Worm (Caenorhabditis elegans) whole organism, L4 larva: ENCODE results near the gene nhr-157.

Source experiments
- F10B5.3 ChIP-seq: sonication (generic microtip); optimal IDR thresholded peaks from 2 replicates; lab custom pipeline; 2016; ENCODE audit warnings: mild to moderate bottlenecking, missing genetic modification characterization, missing compliant biosample characterization
- F49E8.2 ChIP-seq: sonication (generic microtip); optimal IDR thresholded peaks from 2 replicates; lab custom pipeline; 2016; ENCODE audit warnings: missing compliant biosample characterization, mild to moderate bottlenecking, missing genetic modification characterization, borderline replicate concordance
- T20F7.1 ChIP-seq: fragments of 200-800 bp; sonication (Bioruptor generic); optimal IDR thresholded peaks from 2 replicates; lab custom pipeline; 2018; ENCODE audit warnings: mild to moderate bottlenecking, missing genetic modification characterization, missing compliant biosample characterization
- Y48G9A.11 ChIP-seq: fragments of 200-800 bp; sonication (Bioruptor generic); IDR thresholded peaks from 2 replicates; pipeline ENCODE4 v1.3.6; 2022; ENCODE audit warnings: missing genetic modification reagents, missing genetic modification characterization, missing compliant biosample characterization
- Y75B8A.6 ChIP-seq: fragments of 200-800 bp; sonication (Bioruptor generic); IDR thresholded peaks from 2 replicates; pipeline ENCODE4 v1.3.6; 2022; ENCODE audit warnings: missing genetic modification reagents, missing genetic modification characterization, missing compliant biosample characterization
- ZK337.2 ChIP-seq: fragments of 200-800 bp; sonication (Bioruptor generic); IDR thresholded peaks from 2 replicates; pipeline ENCODE4 v1.3.6; 2022; ENCODE audit warnings: missing genetic modification reagents, missing genetic modification characterization, missing compliant biosample characterization
- aha-1 ChIP-seq: fragments of 150-350 bp; peaks from one replicate; lab custom pipeline; 2014; ENCODE audit warnings: missing biosample characterization, missing genetic modification characterization
- arid-1 ChIP-seq: fragments of 200-800 bp; sonication (Bioruptor generic); conservative IDR thresholded peaks from 2 replicates; pipeline ENCODE4 v1.3.6; 2022; ENCODE audit warnings: missing genetic modification reagents, missing genetic modification characterization, missing compliant biosample characterization
- ceh-32 ChIP-seq: sonication (generic microtip); optimal IDR thresholded peaks from 2 replicates; lab custom pipeline; 2016; ENCODE audit warnings: mild to moderate bottlenecking, missing genetic modification characterization, missing compliant biosample characterization; ENCODE audit not compliant: poor library complexity
- ceh-44 ChIP-seq: fragments of 200-800 bp; sonication (Bioruptor generic); IDR thresholded peaks from 2 replicates; pipeline ENCODE4 v1.3.6; 2022; ENCODE audit warnings: missing genetic modification reagents, missing genetic modification characterization, missing compliant biosample characterization
- ces-1 ChIP-seq: fragments of 150-350 bp; sonication (generic microtip); optimal IDR thresholded peaks from 4 replicates; lab custom pipeline; 2014; ENCODE audit warnings: missing biosample characterization, missing genetic modification reagents, missing genetic modification characterization
- ctbp-1 ChIP-seq: fragments of 200-800 bp; sonication (Bioruptor generic); IDR thresholded peaks from 2 replicates; pipeline ENCODE4 v1.3.6; 2022; ENCODE audit warnings: missing genetic modification reagents, missing genetic modification characterization, missing compliant biosample characterization
- daf-16 ChIP-seq, 3 experiments: sonication (generic microtip); optimal IDR thresholded peaks; 2 replicates each; lab custom pipeline; 2016 to 2017; ENCODE audit warnings: missing genetic modification characterization in 3 of 3, missing genetic modification reagents in 3 of 3, mild to moderate bottlenecking in 2 of 3, missing compliant biosample characterization in 2 of 3, missing biosample characterization in 1 of 3, moderate library complexity in 1 of 3
- dmd-8 ChIP-seq: fragments of 200-800 bp; sonication (Bioruptor generic); IDR thresholded peaks from 2 replicates; pipeline ENCODE4 v1.3.6; 2022; ENCODE audit warnings: missing genetic modification characterization, missing compliant biosample characterization
- dve-1 ChIP-seq: sonication (generic microtip); optimal IDR thresholded peaks from 2 replicates; lab custom pipeline; 2017; ENCODE audit warnings: antibody characterized with exemption, mild to moderate bottlenecking, missing genetic modification characterization, missing compliant biosample characterization; ENCODE audit not compliant: insufficient read depth
- egl-43 ChIP-seq: fragments of 200-800 bp; sonication (Bioruptor generic); IDR thresholded peaks from 2 replicates; pipeline ENCODE4 v1.3.6; 2022; ENCODE audit warnings: missing genetic modification reagents, missing genetic modification characterization, missing compliant biosample characterization
- hlh-11 ChIP-seq: fragments of 200-800 bp; sonication (Bioruptor generic); optimal IDR thresholded peaks from 2 replicates; lab custom pipeline; 2018; ENCODE audit warnings: mild to moderate bottlenecking, missing genetic modification characterization, missing compliant biosample characterization
- hmg-1.1 ChIP-seq: fragments of 200-800 bp; sonication (Bioruptor generic); IDR thresholded peaks from 2 replicates; pipeline ENCODE4 v1.3.6; 2022; ENCODE audit warnings: missing genetic modification reagents, missing genetic modification characterization, missing compliant biosample characterization
- jun-1 ChIP-seq: fragments of 150-350 bp; optimal IDR thresholded peaks from 2 replicates; lab custom pipeline; 2014; ENCODE audit warnings: missing biosample characterization, missing genetic modification reagents, missing genetic modification characterization
- lin-15B ChIP-seq: fragments of 150-350 bp; sonication (generic microtip); optimal IDR thresholded peaks from 3 replicates; lab custom pipeline; 2014; ENCODE audit warnings: missing biosample characterization, missing genetic modification characterization
- madf-9 ChIP-seq: fragments of 200-800 bp; sonication (Bioruptor generic); conservative IDR thresholded peaks from 2 replicates; pipeline ENCODE4 v1.3.6; 2022; ENCODE audit warnings: missing genetic modification reagents, missing genetic modification characterization, missing compliant biosample characterization
- mxl-3 ChIP-seq: fragments of 200-800 bp; sonication (Bioruptor generic); optimal IDR thresholded peaks from 2 replicates; lab custom pipeline; 2018; ENCODE audit warnings: mild to moderate bottlenecking, missing genetic modification characterization, missing compliant biosample characterization
- nhr-102 ChIP-seq: sonication (generic microtip); optimal IDR thresholded peaks from 2 replicates; lab custom pipeline; 2016; ENCODE audit warnings: mild to moderate bottlenecking, missing genetic modification characterization, moderate library complexity, missing compliant biosample characterization
- nhr-11 ChIP-seq: fragments of 150-350 bp; optimal IDR thresholded peaks from 2 replicates; lab custom pipeline; 2014; ENCODE audit warnings: missing biosample characterization, missing genetic modification characterization
- nhr-28 ChIP-seq: fragments of 150-350 bp; optimal IDR thresholded peaks from 2 replicates; lab custom pipeline; 2014; ENCODE audit warnings: missing biosample characterization, missing genetic modification characterization
- nhr-41 ChIP-seq: fragments of 200-800 bp; sonication (Bioruptor generic); IDR thresholded peaks from 2 replicates; pipeline ENCODE4 v1.3.6; 2022; ENCODE audit warnings: missing genetic modification reagents, missing genetic modification characterization, missing compliant biosample characterization
- nhr-48 ChIP-seq: sonication (generic microtip); optimal IDR thresholded peaks from 2 replicates; lab custom pipeline; 2016; ENCODE audit warnings: mild to moderate bottlenecking, missing genetic modification characterization, missing compliant biosample characterization
- nhr-6 ChIP-seq: fragments of 150-350 bp; optimal IDR thresholded peaks from 2 replicates; lab custom pipeline; 2014; ENCODE audit warnings: missing biosample characterization, missing genetic modification characterization
- nhr-77 ChIP-seq: fragments of 150-350 bp; optimal IDR thresholded peaks from 2 replicates; lab custom pipeline; 2014; ENCODE audit warnings: missing biosample characterization, missing genetic modification characterization
- php-3 ChIP-seq: fragments of 200-800 bp; sonication (Bioruptor generic); IDR thresholded peaks from 2 replicates; pipeline ENCODE4 v1.3.6; 2022; ENCODE audit warnings: missing genetic modification reagents, missing genetic modification characterization, missing compliant biosample characterization
- saeg-2 ChIP-seq: fragments of 200-800 bp; sonication (Bioruptor generic); IDR thresholded peaks from 2 replicates; pipeline ENCODE4 v1.3.6; 2022; ENCODE audit warnings: missing genetic modification reagents, missing genetic modification characterization, missing compliant biosample characterization
- set-16 ChIP-seq: fragments of 200-800 bp; sonication (Bioruptor generic); IDR thresholded peaks from 2 replicates; pipeline ENCODE4 v1.3.6; 2022; ENCODE audit warnings: missing genetic modification reagents, missing genetic modification characterization, missing compliant biosample characterization
- skn-1 ChIP-seq: fragments of 150-350 bp; optimal IDR thresholded peaks from 2 replicates; lab custom pipeline; 2014; ENCODE audit warnings: missing biosample characterization, missing genetic modification characterization
- unc-130 ChIP-seq: sonication (generic microtip); optimal IDR thresholded peaks from 2 replicates; lab custom pipeline; 2016; ENCODE audit warnings: missing genetic modification reagents, missing genetic modification characterization, missing compliant biosample characterization
- unc-62 ChIP-seq, 3 experiments: fragments of 150-350 bp in 1 of 3; sonication (generic microtip); optimal IDR thresholded peaks in 2 of 3; peaks in 1 of 3; 1 replicate in 1 of 3; 2 replicates in 2 of 3; lab custom pipeline; 2014 to 2017; ENCODE audit warnings: missing biosample characterization in 3 of 3, missing genetic modification characterization in 3 of 3, missing genetic modification reagents in 3 of 3, missing genotype in 1 of 3
- zag-1 ChIP-seq: fragments of 150-350 bp; optimal IDR thresholded peaks from 2 replicates; lab custom pipeline; 2014; ENCODE audit warnings: missing biosample characterization, missing genetic modification characterization
- zfp-2 ChIP-seq: sonication (generic microtip); optimal IDR thresholded peaks from 2 replicates; lab custom pipeline; 2016; ENCODE audit warnings: mild to moderate bottlenecking, missing genetic modification characterization, missing compliant biosample characterization
- zfp-3 ChIP-seq: fragments of 200-800 bp; sonication (Bioruptor generic); conservative IDR thresholded peaks from 2 replicates; pipeline ENCODE4 v1.3.6; 2022; ENCODE audit warnings: missing genetic modification reagents, missing genetic modification characterization, missing compliant biosample characterization
- zip-11 ChIP-seq: fragments of 200-800 bp; sonication (Bioruptor generic); IDR thresholded peaks from 2 replicates; pipeline ENCODE4 v1.3.6; 2022; ENCODE audit warnings: missing genetic modification characterization, missing compliant biosample characterization
- zip-2 ChIP-seq: fragments of 150-350 bp; optimal IDR thresholded peaks from 2 replicates; lab custom pipeline; 2014; ENCODE audit warnings: missing biosample characterization, missing genetic modification characterization
- ztf-7 ChIP-seq: fragments of 150-350 bp; optimal IDR thresholded peaks from 2 replicates; lab custom pipeline; 2014; ENCODE audit warnings: missing biosample characterization, missing genetic modification characterization

Gene nhr-157

DNA sequence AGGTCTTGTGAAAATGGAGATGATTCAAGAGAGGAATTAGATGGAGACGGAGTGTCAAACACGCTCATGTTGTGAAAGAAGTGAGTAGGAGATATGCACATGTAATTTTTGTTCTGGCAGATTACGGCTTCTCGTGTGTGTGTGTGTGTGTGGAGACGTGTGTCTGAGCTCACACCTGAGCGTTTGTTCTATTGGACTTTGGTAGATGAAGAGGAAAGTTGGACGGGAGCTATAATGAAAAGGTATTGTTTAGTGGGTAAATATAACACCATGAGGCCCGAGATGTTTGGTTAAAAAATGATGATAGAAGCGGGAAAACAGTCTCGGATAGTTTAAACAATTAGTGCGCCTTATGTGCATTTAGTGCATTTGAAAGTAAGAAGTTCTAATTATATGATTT lies at the start of gene nhr-157:
nhr-157 (minus strand) TSS at position 101 of the 400 bp plus-strand sequence.
- TF ChIP-seq Y75B8A.6 (GFP tag; lab: Robert Waterston, UW): no peak
- TF ChIP-seq T20F7.1: no peak
- TF ChIP-seq nhr-28: no peak
- no peak for TF ChIP-seq F49E8.2 (tag; lab: Kevin White, UChicago)
- TF ChIP-seq dmd-8 (GFP tag; lab: Robert Waterston, UW): no peak
- TF ChIP-seq nhr-11 (tag; lab: Kevin White, UChicago): no peak
- TF ChIP-seq ceh-32 (tag; lab: Kevin White, UChicago): no peak
- TF ChIP-seq daf-16 (GFP tag; optimal IDR thresholded peaks at IDR 0.05; lab: Kevin White, UChicago): no peak
- no peak for TF ChIP-seq daf-16 (tag; optimal IDR thresholded peaks at IDR 0.05; lab: Kevin White, UChicago)
- TF ChIP-seq skn-1 (tag; lab: Kevin White, UChicago): no peak
- TF ChIP-seq jun-1 (tag; lab: Kevin White, UChicago): no peak
- no peak for TF ChIP-seq hlh-11 (tag; lab: Kevin White, UChicago)
- TF ChIP-seq nhr-48 (tag; lab: Kevin White, UChicago): no peak
- no peak for TF ChIP-seq lin-15B (tag; lab: Kevin White, UChicago)
- TF ChIP-seq saeg-2 (GFP tag; lab: Robert Waterston, UW): no peak
- TF ChIP-seq unc-130 (GFP tag; lab: Kevin White, UChicago): no peak
- no peak for TF ChIP-seq nhr-77 (tag; lab: Kevin White, UChicago)
- no peak for TF ChIP-seq nhr-41
- no peak for TF ChIP-seq ZK337.2 (GFP tag; lab: Robert Waterston, UW)
- no peak for TF ChIP-seq ztf-7

DNA sequence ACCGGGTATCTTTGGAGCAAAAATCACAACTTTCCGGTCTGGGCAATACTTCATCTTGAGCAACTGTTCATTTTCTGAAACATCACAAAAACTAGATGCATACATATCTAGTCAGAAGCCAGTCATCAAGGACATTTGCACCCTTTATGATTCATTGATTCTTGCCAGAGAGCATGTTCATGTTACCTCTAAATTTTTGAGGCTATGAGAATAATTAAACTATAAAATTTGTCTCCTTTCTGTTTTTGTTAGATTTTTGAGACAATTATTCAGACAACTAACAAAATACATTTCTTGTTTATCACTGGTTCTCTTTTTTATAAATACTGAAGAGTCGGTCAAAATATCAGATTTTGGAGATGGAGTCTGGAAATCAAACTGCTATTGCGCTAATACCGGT lies 47.7 kb upstream of the nhr-157 start, which contains the start of gene srx-67:
srx-67 (plus strand) TSS at position 301 of the 400 bp plus-strand sequence.
- TF ChIP-seq hmg-1.1 (GFP tag; lab: Robert Waterston, UW) (no peak), F10B5.3 (tag; lab: Kevin White, UChicago) (no peak), aha-1 (tag; lab: Kevin White, UChicago) (peak; percentile 74), zfp-3 (no peak), set-16 (GFP tag; lab: Robert Waterston, UW) (no peak), arid-1 (GFP tag; lab: Robert Waterston, UW) (no peak)

DNA sequence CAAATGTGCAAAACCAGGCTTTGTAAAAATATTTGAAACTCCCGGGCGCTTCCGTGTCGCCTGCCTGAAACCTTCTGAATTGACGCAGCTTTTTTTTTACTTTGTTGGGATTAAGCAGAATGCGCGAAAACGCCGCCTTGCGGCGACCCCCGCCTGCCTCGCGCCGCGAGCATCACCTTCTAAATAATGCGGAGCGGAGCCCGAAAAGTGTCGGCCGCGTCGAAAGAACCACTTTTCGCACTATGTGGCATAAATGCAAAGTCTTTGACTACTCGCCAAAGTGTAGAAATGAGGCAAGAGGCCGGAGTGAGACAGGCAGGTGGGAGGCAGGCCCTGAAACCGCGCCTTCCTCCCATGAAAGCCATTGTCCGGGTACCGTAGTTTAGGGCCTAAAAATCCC lies 44.3 kb upstream of the nhr-157 start:
- TF ChIP-seq set-16 (GFP tag; lab: Robert Waterston, UW): peak; percentile 67
- TF ChIP-seq egl-43 (GFP tag; lab: Robert Waterston, UW): 0 out of 2 replicates have a peak, but pooled peaks have one; percentile 9
- TF ChIP-seq zfp-2 (tag; lab: Kevin White, UChicago): no peak
- TF ChIP-seq zag-1 (tag; lab: Kevin White, UChicago): no peak
- peak; percentile 76 for TF ChIP-seq aha-1 (tag; lab: Kevin White, UChicago)
- TF ChIP-seq ces-1 (GFP tag; lab: Kevin White, UChicago): no peak
- TF ChIP-seq unc-62 (GFP tag; optimal IDR thresholded peaks at IDR 0.05 in 1 of 2; lab: Kevin White, UChicago): peak in 1 of 2 experiments; percentile 29
- TF ChIP-seq unc-62 (tag; optimal IDR thresholded peaks at IDR 0.05; lab: Kevin White, UChicago): no peak
- TF ChIP-seq, all 104 proteins: peak for 4

DNA sequence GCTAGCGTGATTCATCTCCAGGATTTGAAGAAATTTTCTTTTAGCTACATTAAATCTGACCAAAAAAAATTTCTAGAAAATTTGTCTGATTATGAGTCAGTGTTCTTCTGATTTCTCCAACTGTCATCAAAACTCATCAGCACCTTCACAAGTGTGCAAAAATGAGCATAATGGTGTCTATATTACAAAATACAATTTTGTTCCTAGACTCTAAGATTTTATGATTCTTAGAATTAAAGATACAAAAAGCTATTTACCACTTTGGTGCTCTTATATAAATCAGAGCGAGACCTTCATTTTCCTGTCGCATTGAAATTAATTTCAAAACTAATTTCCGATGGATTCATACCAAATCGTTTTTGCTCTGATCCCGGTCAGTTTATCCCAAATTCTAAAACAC lies 43.7 kb upstream of the nhr-157 start, which contains the start of gene srx-68:
srx-68 (plus strand) TSS at position 301 of the 400 bp plus-strand sequence.
- TF ChIP-seq nhr-28: no peak
- TF ChIP-seq php-3: no peak
- no peak for TF ChIP-seq mxl-3 (GFP tag; lab: Kevin White, UChicago)
- no peak for TF ChIP-seq Y48G9A.11 (GFP tag; lab: Robert Waterston, UW)
- TF ChIP-seq ceh-44: no peak
- no peak for TF ChIP-seq zip-2 (tag; lab: Kevin White, UChicago)
- no peak for TF ChIP-seq zip-11 (GFP tag; lab: Robert Waterston, UW)
- no peak for TF ChIP-seq jun-1 (tag; lab: Kevin White, UChicago)
- no peak for TF ChIP-seq nhr-6 (tag; lab: Kevin White, UChicago)
- TF ChIP-seq F10B5.3 (tag; lab: Kevin White, UChicago): no peak
- TF ChIP-seq ctbp-1 (GFP tag; lab: Robert Waterston, UW): no peak
- TF ChIP-seq unc-130 (GFP tag; lab: Kevin White, UChicago): no peak
- no peak for TF ChIP-seq dve-1 (tag; lab: Kevin White, UChicago)
- TF ChIP-seq madf-9 (GFP tag; lab: Robert Waterston, UW): no peak
- TF ChIP-seq unc-62 (GFP tag; optimal IDR thresholded peaks at IDR 0.05 in 1 of 2; lab: Kevin White, UChicago): no peak
- no peak for TF ChIP-seq unc-62 (tag; optimal IDR thresholded peaks at IDR 0.05; lab: Kevin White, UChicago)
- TF ChIP-seq nhr-102 (tag; lab: Kevin White, UChicago): no peak
